Worm (Caenorhabditis elegans) whole organism, mixed stage, embryonic: ENCODE measurements around the gene Y38E10A.9.

Source experiments
- M03D4.4 ChIP-seq: sonication (generic microtip); optimal IDR thresholded peaks from 2 replicates; lab custom pipeline; 2017; ENCODE audit warnings: mild to moderate bottlenecking, missing genetic modification characterization, missing compliant biosample characterization
- ceh-83 ChIP-seq: fragments of 200-800 bp; sonication (Bioruptor generic); optimal IDR thresholded peaks from 2 replicates; lab custom pipeline; 2018; ENCODE audit warnings: mild to moderate bottlenecking, missing genetic modification characterization, missing compliant biosample characterization
- ces-1 ChIP-seq: fragments of 150-350 bp; optimal IDR thresholded peaks from 2 replicates; lab custom pipeline; 2014; ENCODE audit warnings: missing biosample characterization, missing genetic modification reagents, missing genetic modification characterization
- lsy-2 ChIP-seq: fragments of 150-350 bp; optimal IDR thresholded peaks from 2 replicates; lab custom pipeline; 2014; ENCODE audit warnings: missing biosample characterization, missing genetic modification characterization
- nhr-237 ChIP-seq: fragments of 150-350 bp; optimal IDR thresholded peaks from 2 replicates; lab custom pipeline; 2014; ENCODE audit warnings: missing biosample characterization, missing genetic modification characterization
- sptf-1 ChIP-seq: sonication (generic microtip); optimal IDR thresholded peaks from 2 replicates; lab custom pipeline; 2017; ENCODE audit warnings: mild to moderate bottlenecking, missing genetic modification characterization, moderate library complexity, missing compliant biosample characterization
- unc-120 ChIP-seq: sonication (generic microtip); optimal IDR thresholded peaks from 2 replicates; lab custom pipeline; 2017; ENCODE audit warnings: missing genetic modification characterization, missing compliant biosample characterization; ENCODE audit not compliant: poor library complexity, severe bottlenecking
- unc-62 ChIP-seq: fragments of 150-350 bp; optimal IDR thresholded peaks from 2 replicates; lab custom pipeline; 2014; ENCODE audit warnings: missing biosample characterization, missing genetic modification reagents, missing genetic modification characterization

DNA sequence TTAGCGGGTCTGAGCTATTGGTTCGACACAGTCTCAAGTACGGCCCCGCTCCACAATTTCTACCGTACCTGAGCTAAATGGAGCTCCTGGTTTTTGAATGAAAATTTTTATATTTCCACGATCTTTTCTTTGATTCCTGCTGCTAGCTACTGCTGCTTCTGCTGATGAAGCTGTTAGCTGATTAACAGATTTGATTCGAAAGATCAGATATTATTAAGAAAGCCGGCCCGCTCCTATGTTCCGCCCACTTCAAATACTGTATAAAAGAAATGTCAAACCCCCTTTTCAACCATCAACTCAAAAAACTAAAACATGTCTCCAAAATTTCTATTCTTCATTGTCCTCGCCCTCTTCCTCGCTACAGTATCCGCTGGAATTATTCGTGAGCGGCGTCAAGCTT lies 8.8 kb downstream of the Y38E10A.9 start, which contains the start of gene nspe-3:
- no peak for TF ChIP-seq lsy-2 (tag; lab: Kevin White, UChicago)
- no peak for TF ChIP-seq sptf-1 (tag; lab: Kevin White, UChicago)
- TF ChIP-seq M03D4.4 (tag; lab: Kevin White, UChicago) = no peak
- no peak for TF ChIP-seq nhr-237
- TF ChIP-seq unc-120 (tag; lab: Kevin White, UChicago) = no peak
- TF ChIP-seq ces-1 (GFP tag; lab: Kevin White, UChicago) = no peak
- TF ChIP-seq unc-62 (GFP tag; lab: Kevin White, UChicago) = no peak
- TF ChIP-seq ceh-83 (GFP tag; lab: Kevin White, UChicago) = no peak
